Worm (Caenorhabditis elegans): Measurements from ENCODE around the gene lec-4.
A peak's percentile ranks its signal among the peaks of the same experiment; 100 is the strongest.

lec-4 gene

ce11 chrIII:3786427-3786935 lies 13.4 kb upstream of the lec-4 start, which contains the start of gene acy-3 (continued):
- TF ChIP-seq daf-16 (GFP tag; optimal IDR thresholded peaks at IDR 0.05) (peak in 1 of 2 experiments; percentile 57), daf-16 (tag; optimal IDR thresholded peaks at IDR 0.05) (peak; percentile 32), mes-2 (tag; optimal IDR thresholded peaks at IDR 0.05; ENCODE audit: poor library complexity, severe bottlenecking) (peak; percentile 50), mep-1 (tag; optimal IDR thresholded peaks at IDR 0.05) (peak; percentile 55), pha-4 (GFP tag; IDR thresholded peaks at IDR 0.05) (no peak), pha-4 (tag; optimal IDR thresholded peaks at IDR 0.05) (no peak), sdz-12 (GFP tag; optimal IDR thresholded peaks at IDR 0.05) (no peak), hif-1 (tag; optimal IDR thresholded peaks at IDR 0.05) (peak in 1 of 2 experiments; percentile 26), nhr-102 (tag; optimal IDR thresholded peaks at IDR 0.05) (peak; percentile 29), arid-1 (GFP tag; conservative IDR thresholded peaks at IDR 0.05) (0 out of 2 replicates have a peak, but pooled peaks have one; percentile 44), aly-2 (tag; optimal IDR thresholded peaks at IDR 0.05) (no peak), hlh-30 (tag; optimal IDR thresholded peaks at IDR 0.05; ENCODE audit: insufficient read depth) (peak; percentile 73), zag-1 (tag; optimal IDR thresholded peaks at IDR 0.05) (no peak), lin-1 (GFP tag; IDR thresholded peaks at IDR 0.05) (peak; percentile 30; the same call in 1 of the 2 replicates), madf-5 (GFP tag; IDR thresholded peaks at IDR 0.05) (no peak), ZK546.5 (tag; optimal IDR thresholded peaks at IDR 0.05) (no peak), nhr-11 (tag; optimal IDR thresholded peaks at IDR 0.05) (peak; percentile 56), dve-1 (tag; optimal IDR thresholded peaks at IDR 0.05; ENCODE audit: insufficient read depth) (peak; percentile 67)

DNA sequence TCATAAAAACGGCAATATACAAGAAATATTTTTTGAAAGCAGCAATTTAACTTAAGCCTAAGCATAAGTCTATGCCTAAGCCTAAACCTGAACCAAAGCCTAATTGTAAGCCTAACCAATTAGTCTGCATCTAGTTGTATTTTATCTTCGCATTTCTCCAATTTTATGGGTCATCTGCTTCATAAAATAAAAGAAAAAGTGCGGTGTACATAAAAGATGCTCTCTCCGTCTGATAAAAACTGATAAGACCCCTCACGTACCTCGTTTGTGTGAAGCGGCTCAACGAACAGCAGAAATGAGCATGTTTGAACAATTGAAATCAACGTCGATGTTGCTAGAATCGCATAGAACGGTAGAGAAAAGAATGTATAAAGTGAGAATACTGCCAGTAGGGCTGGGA lies 12.0 kb upstream of the lec-4 start:
- TF ChIP-seq php-3 (GFP tag; IDR thresholded peaks at IDR 0.05) (peak; percentile 66; the same call in 1 of the 2 replicates), hlh-11 (tag; optimal IDR thresholded peaks at IDR 0.05) (peak; percentile 45), daf-16 (GFP tag; optimal IDR thresholded peaks at IDR 0.05) (no peak), daf-16 (tag; optimal IDR thresholded peaks at IDR 0.05) (peak; percentile 21), lin-29 (GFP tag; IDR thresholded peaks at IDR 0.05) (no peak), nhr-11 (tag; optimal IDR thresholded peaks at IDR 0.05) (no peak), Y5F2A.4 (GFP tag; optimal IDR thresholded peaks at IDR 0.05) (no peak), nhr-28 (tag; optimal IDR thresholded peaks at IDR 0.05) (peak; percentile 34), tra-1 (GFP tag; IDR thresholded peaks at IDR 0.05) (no peak), F10B5.3 (tag; optimal IDR thresholded peaks at IDR 0.05) (no peak), nhr-111 (GFP tag; optimal IDR thresholded peaks at IDR 0.05) (no peak), pqm-1 (tag; optimal IDR thresholded peaks at IDR 0.05) (peak; percentile 81), dve-1 (tag; optimal IDR thresholded peaks at IDR 0.05; ENCODE audit: insufficient read depth) (peak; percentile 57), pha-4 (GFP tag; IDR thresholded peaks at IDR 0.05) (no peak), pha-4 (tag; optimal IDR thresholded peaks at IDR 0.05) (no peak), lin-13 (GFP tag; optimal IDR thresholded peaks at IDR 0.05) (no peak), dmd-6 (GFP tag; IDR thresholded peaks at IDR 0.05) (0 out of 2 replicates have a peak, but pooled peaks have one; percentile 9), egl-27 (tag; optimal IDR thresholded peaks at IDR 0.05) (no peak), zfp-3 (GFP tag; conservative IDR thresholded peaks at IDR 0.05) (no peak)

DNA sequence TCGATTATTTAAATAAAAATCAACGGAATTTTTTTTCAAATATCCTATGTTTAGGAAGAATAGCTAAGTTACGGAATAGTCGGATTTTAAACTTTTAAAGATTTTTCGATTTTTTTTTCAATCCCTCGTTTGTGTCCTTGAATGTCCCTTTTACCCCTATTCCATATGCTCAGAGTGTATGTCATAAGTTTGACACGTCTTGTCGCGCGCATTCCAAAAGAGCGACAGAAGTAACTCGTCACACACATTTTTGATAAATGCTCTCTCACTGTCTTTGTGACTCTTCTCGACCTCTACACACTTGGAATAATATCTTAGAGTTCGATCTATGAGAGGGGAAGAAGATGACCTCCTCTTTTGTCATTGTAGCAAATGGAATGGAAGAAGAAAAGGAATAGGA lies 10.8 kb upstream of the lec-4 start:
- no peak for TF ChIP-seq zfp-3 (GFP tag; conservative IDR thresholded peaks at IDR 0.05)
- no peak for TF ChIP-seq zip-11 (GFP tag; IDR thresholded peaks at IDR 0.05)
- peak; percentile 35 for TF ChIP-seq hlh-30 (tag; optimal IDR thresholded peaks at IDR 0.05; ENCODE audit: insufficient read depth)
- no peak for TF ChIP-seq arid-1 (GFP tag; conservative IDR thresholded peaks at IDR 0.05)
- TF ChIP-seq unc-62 (GFP tag; optimal IDR thresholded peaks at IDR 0.05 in 1 of 2) = peak in 1 of 2 experiments; percentile 96
- no peak for TF ChIP-seq unc-62 (tag; optimal IDR thresholded peaks at IDR 0.05)
- no peak for TF ChIP-seq unc-130 (GFP tag; optimal IDR thresholded peaks at IDR 0.05)
- no peak for TF ChIP-seq daf-16 (GFP tag; optimal IDR thresholded peaks at IDR 0.05)
- TF ChIP-seq daf-16 (tag; optimal IDR thresholded peaks at IDR 0.05) = no peak
- no peak for TF ChIP-seq attf-4 (tag; optimal IDR thresholded peaks at IDR 0.05)
- no peak for TF ChIP-seq nhr-11 (tag; optimal IDR thresholded peaks at IDR 0.05)
- TF ChIP-seq nhr-237 (tag; optimal IDR thresholded peaks at IDR 0.05) = no peak

Measured in whole organism, L4 larva.